Worm (Caenorhabditis elegans) whole organism, late embryonic: ENCODE measurements around the gene cyp-32B1.

Source experiments
- ceh-34 ChIP-seq: sonication (generic microtip); optimal IDR thresholded peaks from 2 replicates; lab custom pipeline; 2016; ENCODE audit warnings: mild to moderate bottlenecking, missing genetic modification characterization, missing compliant biosample characterization
- ceh-48 ChIP-seq: sonication (generic microtip); optimal IDR thresholded peaks from 2 replicates; lab custom pipeline; 2016; ENCODE audit warnings: missing genetic modification characterization, inconsistent platforms, missing compliant biosample characterization
- che-1 ChIP-seq: sonication (generic microtip); optimal IDR thresholded peaks from 2 replicates; lab custom pipeline; 2016; ENCODE audit warnings: mild to moderate bottlenecking, missing genetic modification characterization, missing compliant biosample characterization
- ets-4 ChIP-seq: sonication (generic microtip); optimal IDR thresholded peaks from 2 replicates; lab custom pipeline; 2016; ENCODE audit warnings: missing genetic modification characterization, missing compliant biosample characterization
- eyg-1 ChIP-seq: sonication (generic microtip); optimal IDR thresholded peaks from 2 replicates; lab custom pipeline; 2016; ENCODE audit warnings: missing genotype, missing genetic modification characterization, missing compliant biosample characterization
- fkh-10 ChIP-seq: fragments of 150-350 bp; optimal IDR thresholded peaks from 2 replicates; lab custom pipeline; 2014; ENCODE audit warnings: missing biosample characterization, missing genetic modification reagents, missing genetic modification characterization
- hlh-8 ChIP-seq: sonication (generic microtip); optimal IDR thresholded peaks from 2 replicates; lab custom pipeline; 2016; ENCODE audit warnings: missing genotype, missing genetic modification characterization, missing compliant biosample characterization
- madf-2 ChIP-seq: sonication (generic microtip); optimal IDR thresholded peaks from 2 replicates; lab custom pipeline; 2017; ENCODE audit warnings: missing genetic modification characterization, missing compliant biosample characterization
- nhr-232 ChIP-seq: sonication (generic microtip); optimal IDR thresholded peaks from 2 replicates; lab custom pipeline; 2016; ENCODE audit warnings: missing genetic modification characterization, missing compliant biosample characterization
- npax-4 ChIP-seq: sonication (generic microtip); optimal IDR thresholded peaks from 2 replicates; lab custom pipeline; 2016; ENCODE audit warnings: missing genetic modification characterization, missing compliant biosample characterization
- odd-2 ChIP-seq: sonication (generic microtip); optimal IDR thresholded peaks from 2 replicates; lab custom pipeline; 2017; ENCODE audit warnings: antibody characterized with exemption, mild to moderate bottlenecking, missing genetic modification characterization, missing compliant biosample characterization
- pat-9 ChIP-seq: fragments of 200-800 bp; sonication (Bioruptor generic); optimal IDR thresholded peaks from 2 replicates; lab custom pipeline; 2018; ENCODE audit warnings: mild to moderate bottlenecking, missing genetic modification characterization, moderate library complexity, missing compliant biosample characterization
- pha-2 ChIP-seq: sonication (generic microtip); optimal IDR thresholded peaks from 2 replicates; lab custom pipeline; 2017; ENCODE audit warnings: mild to moderate bottlenecking, missing genetic modification characterization, missing compliant biosample characterization
- pha-4 ChIP-seq: fragments of 150-350 bp; optimal IDR thresholded peaks from 2 replicates; lab custom pipeline; 2018; ENCODE audit warnings: missing biosample characterization, missing genetic modification reagents, missing genetic modification characterization
- pros-1 ChIP-seq: fragments of 150-350 bp; optimal IDR thresholded peaks from 2 replicates; lab custom pipeline; 2014; ENCODE audit warnings: missing biosample characterization, missing genetic modification reagents, missing genetic modification characterization
- ref-2 ChIP-seq: sonication (generic microtip); optimal IDR thresholded peaks from 2 replicates; lab custom pipeline; 2016; ENCODE audit warnings: missing genetic modification characterization, missing compliant biosample characterization
- sox-2 ChIP-seq: fragments of 200-800 bp; sonication (Bioruptor generic); IDR thresholded peaks from 2 replicates; pipeline ENCODE4 v1.3.6; 2022; ENCODE audit warnings: missing genetic modification reagents, missing genetic modification characterization, missing compliant biosample characterization
- tbx-2 ChIP-seq: sonication (generic microtip); optimal IDR thresholded peaks from 2 replicates; lab custom pipeline; 2016; ENCODE audit warnings: missing genetic modification characterization, missing compliant biosample characterization
- tbx-7 ChIP-seq: sonication (generic microtip); optimal IDR thresholded peaks from 2 replicates; lab custom pipeline; 2016; ENCODE audit warnings: missing genotype, missing genetic modification characterization, missing compliant biosample characterization

cyp-32B1 gene

DNA sequence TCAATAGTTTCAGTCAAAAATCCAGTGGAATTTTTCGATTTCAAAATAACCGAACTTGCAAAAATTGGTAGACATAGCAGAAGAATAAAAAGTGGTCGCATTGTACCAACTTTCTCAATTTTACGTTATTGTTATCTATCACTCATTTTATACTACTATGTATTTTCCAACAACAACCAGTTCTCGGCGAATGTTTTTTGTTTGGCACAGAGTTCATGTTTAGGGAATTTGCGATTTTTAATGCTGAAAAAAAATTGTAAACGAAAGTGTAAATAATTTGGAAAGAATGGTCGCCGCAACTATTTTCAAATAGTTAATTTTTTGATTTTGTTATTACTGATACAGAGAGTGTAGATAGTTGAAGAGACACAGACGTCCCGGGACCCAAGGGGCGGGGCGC, 51.8 kb downstream of the cyp-32B1 start, which contains the start of gene C45H4.21:
TSS of gene C45H4.21 (minus strand) at position 101 of the 400 bp plus-strand sequence.
- TF ChIP-seq pha-4 (no peak), sox-2 (GFP tag; lab: Robert Waterston, UW) (no peak), pha-2 (tag; lab: Kevin White, UChicago) (no peak), npax-4 (tag; lab: Kevin White, UChicago) (no peak), che-1 (no peak), tbx-7 (tag; lab: Kevin White, UChicago) (no peak), tbx-2 (tag; lab: Kevin White, UChicago) (no peak), eyg-1 (tag; lab: Kevin White, UChicago) (no peak), ceh-34 (tag; lab: Kevin White, UChicago) (no peak), ref-2 (no peak), ceh-48 (tag; lab: Kevin White, UChicago) (no peak), ets-4 (tag; lab: Kevin White, UChicago) (no peak), madf-2 (no peak), pat-9 (tag; lab: Kevin White, UChicago) (no peak), fkh-10 (GFP tag; lab: Kevin White, UChicago) (no peak), nhr-232 (tag; lab: Kevin White, UChicago) (no peak), odd-2 (tag; lab: Kevin White, UChicago) (no peak), hlh-8 (tag; lab: Kevin White, UChicago) (no peak), pros-1 (tag; lab: Kevin White, UChicago) (no peak)
